Worm (Caenorhabditis elegans) whole organism, L4/young adult: ENCODE data around the gene mltn-5.

Experiments used
- W03F9.2 ChIP-seq: fragments of 150-350 bp; optimal IDR thresholded peaks from 2 replicates; lab custom pipeline; 2014; ENCODE audit warnings: missing biosample characterization, missing genetic modification characterization
- him-1 ChIP-seq: sonication (generic microtip); optimal IDR thresholded peaks from 2 replicates; lab custom pipeline; 2016; ENCODE audit warnings: missing genotype, missing genetic modification reagents, missing genetic modification characterization, missing compliant biosample characterization

DNA sequence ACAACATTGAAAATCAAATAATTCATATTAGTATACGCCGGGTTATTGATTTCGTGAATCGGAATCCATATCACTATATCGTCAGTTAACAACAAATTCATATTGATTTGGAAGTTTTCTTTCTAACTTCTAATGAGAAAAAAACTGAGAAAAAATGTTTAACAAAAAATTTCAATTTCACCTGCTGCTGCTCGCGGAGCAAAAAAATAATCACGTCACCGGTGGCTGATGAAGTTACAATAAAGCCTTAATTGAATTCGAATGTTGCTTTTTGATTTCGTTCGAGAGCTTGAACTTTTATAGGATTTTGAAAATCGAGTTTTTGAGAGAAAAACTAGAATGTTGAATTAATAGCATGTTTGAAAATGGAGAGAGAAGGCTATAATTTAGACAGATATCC is 44.0 kb downstream of the mltn-5 start, which contains the start of gene sre-43:
- no peak for TF ChIP-seq him-1
- TF ChIP-seq W03F9.2: no peak
